Fruit fly (Drosophila melanogaster): Measurements from ENCODE around the gene CG3213.
A peak's percentile ranks its signal among the peaks of the same experiment; 100 is the strongest.

The CG3213 gene

dm6 chr2L:3472242-3472641 lies 47.2 kb downstream of the CG3213 start, which contains the start of gene Pgant4 (continued):
- TF ChIP-seq Tbp (GFP tag; optimal IDR thresholded peaks at IDR 0.05) (no peak), B-H2 (GFP tag; optimal IDR thresholded peaks at IDR 0.05) (peak; percentile 43), CG2199 (GFP tag; IDR thresholded peaks at IDR 0.05) (peak; percentile 79), CG16863 (GFP tag; optimal IDR thresholded peaks at IDR 0.05) (peak; percentile 37), CG14050 (GFP tag; IDR thresholded peaks at IDR 0.05) (no peak; the same call in 2 of the 3 replicates), bbx (GFP tag; IDR thresholded peaks at IDR 0.05; ENCODE audit: partially characterized antibody) (no peak), ham (GFP tag; IDR thresholded peaks at IDR 0.05) (no peak), Xrp1 (GFP tag; IDR thresholded peaks at IDR 0.05) (peak; percentile 41), Nf-YA (GFP tag; IDR thresholded peaks at IDR 0.05) (peak; percentile 15; the same call in 1 of the 2 replicates), fru (optimal IDR thresholded peaks at IDR 0.05) (no peak), CrebB (tag; optimal IDR thresholded peaks at IDR 0.05) (no peak), pb (GFP tag; optimal IDR thresholded peaks at IDR 0.05) (no peak), klu (GFP tag; IDR thresholded peaks at IDR 0.05) (0 out of 2 replicates have a peak, but pooled peaks have one; percentile 20), Opbp (GFP tag; IDR thresholded peaks at IDR 0.05; ENCODE audit: partially characterized antibody) (peak; percentile 42; the same call in 1 of the 3 replicates), al (GFP tag; IDR thresholded peaks at IDR 0.05) (no peak), Mes4 (GFP tag; optimal IDR thresholded peaks at IDR 0.05) (no peak), TFAM (GFP tag; optimal IDR thresholded peaks at IDR 0.05) (no peak), prd (optimal IDR thresholded peaks at IDR 0.05) (no peak), prd (GFP tag; IDR thresholded peaks at IDR 0.05) (peak; percentile 92), Scr (GFP tag; IDR thresholded peaks at IDR 0.05; ENCODE audit: partially characterized antibody) (no peak), Lpt (GFP tag; optimal IDR thresholded peaks at IDR 0.05) (no peak), grau (tag; optimal IDR thresholded peaks at IDR 0.05) (peak; percentile 64), CG12071 (GFP tag; optimal IDR thresholded peaks at IDR 0.05) (peak; percentile 27), CG10565 (GFP tag; optimal IDR thresholded peaks at IDR 0.05) (no peak), C15 (GFP tag; IDR thresholded peaks at IDR 0.05) (no peak), Sox100B (GFP tag; optimal IDR thresholded peaks at IDR 0.05) (no peak), Ets65A (GFP tag) (peak; percentile 41), Dfd (GFP tag; optimal IDR thresholded peaks at IDR 0.05) (no peak), gt (GFP tag; IDR thresholded peaks at IDR 0.05) (no peak), CG7786 (GFP tag; optimal IDR thresholded peaks at IDR 0.05) (no peak), CG4424 (GFP tag; optimal IDR thresholded peaks at IDR 0.05) (peak; percentile 56), Spps (tag; optimal IDR thresholded peaks at IDR 0.05) (no peak), Hr51 (GFP tag; optimal IDR thresholded peaks at IDR 0.05) (no peak), btn (GFP tag; optimal IDR thresholded peaks at IDR 0.05) (no peak), vvl (GFP tag; IDR thresholded peaks at IDR 0.05) (peak; percentile 76), ci (GFP tag; IDR thresholded peaks at IDR 0.05) (peak; percentile 82; the same call in 2 of the 3 replicates), scrt (GFP tag; optimal IDR thresholded peaks at IDR 0.05) (no peak), slp2 (GFP tag; optimal IDR thresholded peaks at IDR 0.05) (peak; percentile 46), dmrt99B (tag; optimal IDR thresholded peaks at IDR 0.05) (no peak), cg (GFP tag; optimal IDR thresholded peaks at IDR 0.05) (no peak), ftz-f1 (GFP tag; optimal IDR thresholded peaks at IDR 0.05) (peak; percentile 33), Camta (GFP tag; optimal IDR thresholded peaks at IDR 0.05) (peak; percentile 35), disco-r (GFP tag; optimal IDR thresholded peaks at IDR 0.05) (no peak), maf-S (GFP tag; optimal IDR thresholded peaks at IDR 0.05) (no peak), Bteb2 (GFP tag; optimal IDR thresholded peaks at IDR 0.05) (no peak), ara (GFP tag; IDR thresholded peaks at IDR 0.05) (0 out of 2 replicates have a peak, but pooled peaks have one; percentile 17), CG13287 (GFP tag; IDR thresholded peaks at IDR 0.05; ENCODE audit: partially characterized antibody) (no peak), CG16779 (GFP tag; IDR thresholded peaks at IDR 0.05) (no peak), E2f1 (GFP tag; IDR thresholded peaks at IDR 0.05) (peak; percentile 49; the same call in 1 of the 2 replicates), insv (GFP tag; optimal IDR thresholded peaks at IDR 0.05) (peak in 1 of 2 experiments; percentile 49), CG34376 (GFP tag; optimal IDR thresholded peaks at IDR 0.05) (peak; percentile 13), pita (GFP tag; optimal IDR thresholded peaks at IDR 0.05) (peak; percentile 9), Deaf1 (tag; optimal IDR thresholded peaks at IDR 0.05) (no peak)

Measured in whole organism, embryonic.